Comparison of ENCODE assay signal across 2 worm cellular contexts in genomic region chrIV:12122874-12123664, ce11.
TF ChIP-seq lines count a peak whose summit lies in the region.

Gene aly-3, plus strand, starts transcription at chrIV:12123282.

TF ChIP-seq in whole organism, L1 larva, 84 proteins besides CTCF, POLR2A, EP300 and RAD21 (continued from another document):
- TF ChIP-seq nhr-47 (tag; optimal IDR thresholded peaks at IDR 0.05; lab: Kevin White, UChicago) (peak; percentile 8), skn-1 (tag; optimal IDR thresholded peaks at IDR 0.05; lab: Kevin White, UChicago) (no peak), elt-2 (tag; optimal IDR thresholded peaks at IDR 0.05; lab: Kevin White, UChicago) (no peak), hlh-17 (GFP tag; optimal IDR thresholded peaks at IDR 0.05; lab: Kevin White, UChicago; ENCODE audit: borderline replicate concordance) (no peak), lin-39 (tag; optimal IDR thresholded peaks at IDR 0.05; lab: Kevin White, UChicago) (no peak), zip-4 (GFP tag; optimal IDR thresholded peaks at IDR 0.05; lab: Kevin White, UChicago) (no peak), vab-15 (tag; optimal IDR thresholded peaks at IDR 0.05; lab: Kevin White, UChicago) (no peak), mep-1 (tag; optimal IDR thresholded peaks at IDR 0.05; lab: Kevin White, UChicago) (peak; percentile 13), ceh-90 (tag; optimal IDR thresholded peaks at IDR 0.05; lab: Kevin White, UChicago) (no peak), mab-9 (GFP tag; IDR thresholded peaks at IDR 0.05; lab: Robert Waterston, UW) (no peak), C34B4.2 (tag; optimal IDR thresholded peaks at IDR 0.05; lab: Kevin White, UChicago) (no peak), ceh-88 (GFP tag; IDR thresholded peaks at IDR 0.05; lab: Robert Waterston, UW) (no peak), nhr-84 (tag; optimal IDR thresholded peaks at IDR 0.05; lab: Kevin White, UChicago) (no peak), ceh-82 (tag; optimal IDR thresholded peaks at IDR 0.05; lab: Kevin White, UChicago) (peak in 1 of 3 experiments; percentile 29)

TF ChIP-seq in whole organism, L4 larva, 104 proteins besides CTCF, POLR2A, EP300 and RAD21 (continued from another document):
- TF ChIP-seq F26F4.8 (GFP tag; conservative IDR thresholded peaks at IDR 0.05; lab: Robert Waterston, UW), result no peak
- no peak for TF ChIP-seq F49E8.2 (tag; optimal IDR thresholded peaks at IDR 0.05; lab: Kevin White, UChicago; ENCODE audit: borderline replicate concordance)
- no peak for TF ChIP-seq fos-1 (tag; optimal IDR thresholded peaks at IDR 0.05; lab: Kevin White, UChicago)
- no peak for TF ChIP-seq ceh-44 (GFP tag; IDR thresholded peaks at IDR 0.05; lab: Robert Waterston, UW)
- TF ChIP-seq skn-1 (tag; optimal IDR thresholded peaks at IDR 0.05; lab: Kevin White, UChicago), result no peak
- no peak for TF ChIP-seq T20F7.1 (GFP tag; optimal IDR thresholded peaks at IDR 0.05; lab: Kevin White, UChicago)
